Worm (Caenorhabditis elegans) whole organism, L2 larva: ENCODE data around the gene T24E12.1.

Experiments used
- C34F6.9 ChIP-seq: fragments of 150-350 bp; optimal IDR thresholded peaks from 2 replicates; lab custom pipeline; 2014; ENCODE audit warnings: missing biosample characterization, missing genetic modification characterization
- F13H6.1 ChIP-seq: sonication (generic microtip); optimal IDR thresholded peaks from 2 replicates; lab custom pipeline; 2016; ENCODE audit warnings: missing genetic modification characterization, missing compliant biosample characterization
- ZK546.5 ChIP-seq: sonication (generic microtip); optimal IDR thresholded peaks from 2 replicates; lab custom pipeline; 2017; ENCODE audit warnings: missing biosample characterization, missing genetic modification characterization
- lsy-2 ChIP-seq, 2 experiments: fragments of 150-350 bp in 1 of 2; sonication (generic microtip) in 1 of 2; optimal IDR thresholded peaks; 2 replicates each; lab custom pipeline; 2014 to 2017; ENCODE audit warnings: missing biosample characterization in 2 of 2, missing genetic modification characterization in 2 of 2
- nhr-12 ChIP-seq: fragments of 150-350 bp; optimal IDR thresholded peaks from 2 replicates; lab custom pipeline; 2014; ENCODE audit warnings: missing biosample characterization, missing genetic modification characterization
- nhr-77 ChIP-seq: fragments of 150-350 bp; optimal IDR thresholded peaks from 2 replicates; lab custom pipeline; 2014; ENCODE audit warnings: missing biosample characterization, missing genetic modification characterization
- sem-4 ChIP-seq: fragments of 150-350 bp; optimal IDR thresholded peaks from 2 replicates; lab custom pipeline; 2014; ENCODE audit warnings: missing biosample characterization, missing genetic modification reagents, missing genetic modification characterization
- sma-3 ChIP-seq: sonication (generic microtip); optimal IDR thresholded peaks from 2 replicates; lab custom pipeline; 2016; ENCODE audit warnings: missing genetic modification reagents, missing genetic modification characterization, missing compliant biosample characterization
- unc-39 ChIP-seq: fragments of 150-350 bp; optimal IDR thresholded peaks from 2 replicates; lab custom pipeline; 2014; ENCODE audit warnings: missing biosample characterization, missing genetic modification characterization

- no peak for TF ChIP-seq F13H6.1
- no peak for TF ChIP-seq C34F6.9 (tag; lab: Kevin White, UChicago)
- no peak for TF ChIP-seq sem-4 (tag; lab: Kevin White, UChicago)
- no peak for TF ChIP-seq nhr-12 (tag; lab: Kevin White, UChicago)
- TF ChIP-seq sma-3 (GFP tag; lab: Kevin White, UChicago) = no peak
- no peak for TF ChIP-seq nhr-77 (tag; lab: Kevin White, UChicago)
- TF ChIP-seq ZK546.5 = no peak
- no peak for TF ChIP-seq lsy-2 (tag; optimal IDR thresholded peaks at IDR 0.05; lab: Kevin White, UChicago)
- TF ChIP-seq unc-39 (tag; lab: Kevin White, UChicago) = no peak
Measured at ce11 chrII:3785756-3786155, 399 bp downstream of the T24E12.1 start.
